Worm (Caenorhabditis elegans) whole organism, L4/young adult: ENCODE results near the gene his-60.

Experiments
- W03F9.2 ChIP-seq: fragments of 150-350 bp; optimal IDR thresholded peaks from 2 replicates; lab custom pipeline; 2014; ENCODE audit warnings: missing biosample characterization, missing genetic modification characterization
- dao-5 ChIP-seq: sonication (generic microtip); optimal IDR thresholded peaks from 2 replicates; lab custom pipeline; 2016; ENCODE audit warnings: missing genotype, missing genetic modification characterization, moderate library complexity, missing compliant biosample characterization

ce11 chrIV:7501337-7501736 lies 13.5 kb upstream of the his-60 start, which contains the start of gene F55G1.15:
- no peak for TF ChIP-seq dao-5 (tag; lab: Kevin White, UChicago)
- TF ChIP-seq W03F9.2 (tag; lab: Kevin White, UChicago): no peak
